Worm (Caenorhabditis elegans) whole organism, early embryonic: ENCODE measurements around the gene nrf-6.

Source experiments
- B0310.2 ChIP-seq: sonication (generic microtip); optimal IDR thresholded peaks from 2 replicates; lab custom pipeline; 2016; ENCODE audit warnings: mild to moderate bottlenecking, missing genetic modification characterization, missing compliant biosample characterization
- F13C5.2 ChIP-seq: sonication (generic microtip); optimal IDR thresholded peaks from 2 replicates; lab custom pipeline; 2017; ENCODE audit warnings: mild to moderate bottlenecking, missing genetic modification characterization, inconsistent platforms, missing compliant biosample characterization
- aly-1 ChIP-seq: sonication (generic microtip); optimal IDR thresholded peaks from 2 replicates; lab custom pipeline; 2016; ENCODE audit warnings: missing genetic modification characterization, missing compliant biosample characterization
- ama-1 ChIP-seq: fragments of 150-350 bp; optimal IDR thresholded peaks from 2 replicates; lab custom pipeline; 2014
- ceh-13 ChIP-seq: fragments of 200-800 bp; sonication (Bioruptor generic); optimal IDR thresholded peaks from 2 replicates; lab custom pipeline; 2018; ENCODE audit warnings: mild to moderate bottlenecking, missing genetic modification characterization, missing compliant biosample characterization
- ceh-36 ChIP-seq: sonication (generic microtip); optimal IDR thresholded peaks from 2 replicates; lab custom pipeline; 2016; ENCODE audit warnings: missing genetic modification characterization, inconsistent platforms, missing compliant biosample characterization
- ets-7 ChIP-seq: sonication (generic microtip); optimal IDR thresholded peaks from 2 replicates; lab custom pipeline; 2016; ENCODE audit warnings: missing genotype, missing genetic modification characterization, missing compliant biosample characterization
- flt-1 ChIP-seq: fragments of 200-800 bp; sonication (Bioruptor generic); IDR thresholded peaks from 2 replicates; pipeline ENCODE4 v1.3.6; 2022; ENCODE audit warnings: missing genetic modification characterization, missing compliant biosample characterization
- hmbx-1 ChIP-seq: sonication (generic microtip); optimal IDR thresholded peaks from 2 replicates; lab custom pipeline; 2016; ENCODE audit warnings: mild to moderate bottlenecking, missing genetic modification characterization, missing compliant biosample characterization
- hnd-1 ChIP-seq: sonication (generic microtip); optimal IDR thresholded peaks from 2 replicates; lab custom pipeline; 2016; ENCODE audit warnings: missing genetic modification characterization, missing compliant biosample characterization
- scrt-1 ChIP-seq: fragments of 200-800 bp; sonication (Bioruptor generic); IDR thresholded peaks from 2 replicates; pipeline ENCODE4 v1.3.6; 2022; ENCODE audit warnings: missing genetic modification characterization, missing compliant biosample characterization
- sea-1 ChIP-seq: fragments of 200-800 bp; sonication (Bioruptor generic); conservative IDR thresholded peaks from 2 replicates; pipeline ENCODE4 v1.3.6; 2022; ENCODE audit warnings: missing genetic modification characterization, missing compliant biosample characterization
- tbx-11 ChIP-seq: fragments of 200-800 bp; sonication (Bioruptor generic); IDR thresholded peaks from 2 replicates; pipeline ENCODE4 v1.3.6; 2022; ENCODE audit warnings: missing genetic modification characterization, missing compliant biosample characterization
- tbx-37 ChIP-seq: fragments of 200-800 bp; sonication (Bioruptor generic); conservative IDR thresholded peaks from 2 replicates; pipeline ENCODE4 v1.3.6; 2022; ENCODE audit warnings: missing genetic modification reagents, missing genetic modification characterization, missing compliant biosample characterization
- tra-4 ChIP-seq: sonication (generic microtip); optimal IDR thresholded peaks from 2 replicates; lab custom pipeline; 2017; ENCODE audit warnings: missing genetic modification characterization, missing compliant biosample characterization

Gene nrf-6

DNA sequence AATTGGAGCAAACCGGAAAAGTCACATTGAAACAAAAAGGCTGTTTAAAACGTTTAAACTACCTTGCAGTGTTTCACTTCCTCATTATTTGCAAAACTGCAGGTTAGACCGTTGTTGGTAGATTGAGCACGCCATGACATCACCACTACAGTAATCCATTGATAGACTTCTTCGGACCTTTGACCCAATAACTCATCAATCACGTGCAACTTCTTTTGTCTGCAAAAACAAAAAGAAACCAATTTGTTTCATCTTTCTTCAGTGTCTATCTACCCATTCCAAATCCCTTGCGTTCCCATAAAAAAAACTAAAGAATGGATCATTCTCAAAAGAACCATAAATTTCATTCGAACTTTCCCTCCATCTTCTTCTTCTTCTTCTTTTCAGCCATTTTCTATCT lies 51.4 kb downstream of the nrf-6 start:
- TF ChIP-seq hmbx-1 (tag; lab: Kevin White, UChicago) (no peak), B0310.2 (tag; lab: Kevin White, UChicago) (no peak), tbx-37 (GFP tag; lab: Robert Waterston, UW) (no peak), ama-1 (lab: Kevin White, UChicago) (no peak), sea-1 (GFP tag; lab: Robert Waterston, UW) (no peak), ceh-36 (tag; lab: Kevin White, UChicago) (no peak), ceh-13 (GFP tag; lab: Kevin White, UChicago) (no peak), tra-4 (tag; lab: Kevin White, UChicago) (no peak), ets-7 (tag; lab: Kevin White, UChicago) (no peak), hnd-1 (tag; lab: Kevin White, UChicago) (no peak), aly-1 (tag; lab: Kevin White, UChicago) (no peak), scrt-1 (GFP tag; lab: Robert Waterston, UW) (no peak), flt-1 (GFP tag; lab: Robert Waterston, UW) (no peak), F13C5.2 (tag; lab: Kevin White, UChicago) (no peak), tbx-11 (GFP tag; lab: Robert Waterston, UW) (no peak)
